Worm (Caenorhabditis elegans) whole organism, early embryonic: ENCODE results near the gene Y50D4C.5.

Experiments
- B0310.2 ChIP-seq: sonication (generic microtip); optimal IDR thresholded peaks from 2 replicates; lab custom pipeline; 2016; ENCODE audit warnings: mild to moderate bottlenecking, missing genetic modification characterization, missing compliant biosample characterization
- F13C5.2 ChIP-seq: sonication (generic microtip); optimal IDR thresholded peaks from 2 replicates; lab custom pipeline; 2017; ENCODE audit warnings: mild to moderate bottlenecking, missing genetic modification characterization, inconsistent platforms, missing compliant biosample characterization
- ama-1 ChIP-seq: fragments of 150-350 bp; optimal IDR thresholded peaks from 2 replicates; lab custom pipeline; 2014
- ceh-13 ChIP-seq: fragments of 200-800 bp; sonication (Bioruptor generic); optimal IDR thresholded peaks from 2 replicates; lab custom pipeline; 2018; ENCODE audit warnings: mild to moderate bottlenecking, missing genetic modification characterization, missing compliant biosample characterization
- ceh-36 ChIP-seq: sonication (generic microtip); optimal IDR thresholded peaks from 2 replicates; lab custom pipeline; 2016; ENCODE audit warnings: missing genetic modification characterization, inconsistent platforms, missing compliant biosample characterization
- flt-1 ChIP-seq: fragments of 200-800 bp; sonication (Bioruptor generic); IDR thresholded peaks from 2 replicates; pipeline ENCODE4 v1.3.6; 2022; ENCODE audit warnings: missing genetic modification characterization, missing compliant biosample characterization
- hmbx-1 ChIP-seq: sonication (generic microtip); optimal IDR thresholded peaks from 2 replicates; lab custom pipeline; 2016; ENCODE audit warnings: mild to moderate bottlenecking, missing genetic modification characterization, missing compliant biosample characterization
- hmg-4 ChIP-seq: fragments of 200-800 bp; sonication (Bioruptor generic); optimal IDR thresholded peaks from 2 replicates; lab custom pipeline; 2018; ENCODE audit warnings: mild to moderate bottlenecking, missing genetic modification characterization, missing compliant biosample characterization
- hnd-1 ChIP-seq: sonication (generic microtip); optimal IDR thresholded peaks from 2 replicates; lab custom pipeline; 2016; ENCODE audit warnings: missing genetic modification characterization, missing compliant biosample characterization
- pes-1 ChIP-seq: fragments of 200-800 bp; sonication (Bioruptor generic); IDR thresholded peaks from 2 replicates; pipeline ENCODE4 v1.3.6; 2022; ENCODE audit warnings: missing genetic modification reagents, missing genetic modification characterization, missing compliant biosample characterization
- sea-1 ChIP-seq: fragments of 200-800 bp; sonication (Bioruptor generic); conservative IDR thresholded peaks from 2 replicates; pipeline ENCODE4 v1.3.6; 2022; ENCODE audit warnings: missing genetic modification characterization, missing compliant biosample characterization
- tbx-11 ChIP-seq: fragments of 200-800 bp; sonication (Bioruptor generic); IDR thresholded peaks from 2 replicates; pipeline ENCODE4 v1.3.6; 2022; ENCODE audit warnings: missing genetic modification characterization, missing compliant biosample characterization
- tra-4 ChIP-seq: sonication (generic microtip); optimal IDR thresholded peaks from 2 replicates; lab custom pipeline; 2017; ENCODE audit warnings: missing genetic modification characterization, missing compliant biosample characterization

- TF ChIP-seq tra-4 (tag; lab: Kevin White, UChicago): no peak
- no peak for TF ChIP-seq hmg-4 (GFP tag; lab: Kevin White, UChicago)
- no peak for TF ChIP-seq flt-1 (GFP tag; lab: Robert Waterston, UW)
- TF ChIP-seq ama-1 (lab: Kevin White, UChicago): no peak
- TF ChIP-seq tbx-11 (GFP tag; lab: Robert Waterston, UW): no peak
- TF ChIP-seq ceh-13 (GFP tag; lab: Kevin White, UChicago): no peak
- TF ChIP-seq hmbx-1 (tag; lab: Kevin White, UChicago): no peak
- no peak for TF ChIP-seq B0310.2
- no peak for TF ChIP-seq sea-1 (GFP tag; lab: Robert Waterston, UW)
- TF ChIP-seq pes-1 (GFP tag; lab: Robert Waterston, UW): no peak
- TF ChIP-seq hnd-1 (tag; lab: Kevin White, UChicago): no peak
- TF ChIP-seq ceh-36 (tag; lab: Kevin White, UChicago): no peak
- TF ChIP-seq F13C5.2: no peak
These were observed 21.2 kb downstream of the Y50D4C.5 start, which contains the start of the genes Y50D4C.12 and unc-34 for ce11 chrV:982281-982756.
